Fruit fly (Drosophila melanogaster) whole organism, adult: ENCODE measurements around the gene Dus1.

Experiments used
- CG11617 ChIP-seq: fragments of 200-800 bp; sonication (Bioruptor generic); optimal IDR thresholded peaks from 2 replicates; lab custom pipeline; 2017; ENCODE audit warnings: mild to moderate bottlenecking, missing biosample characterization, missing genetic modification reagents, missing genetic modification characterization
- CG12768 ChIP-seq: fragments of 200-800 bp; sonication (Bioruptor generic); optimal IDR thresholded peaks from 2 replicates; lab custom pipeline; 2017; ENCODE audit warnings: missing biosample characterization, missing genetic modification characterization, mild to moderate bottlenecking, moderate library complexity, missing genetic modification reagents
- CG14711 ChIP-seq: fragments of 200-800 bp; sonication (Bioruptor generic); optimal IDR thresholded peaks from 2 replicates; lab custom pipeline; 2018; ENCODE audit warnings: missing biosample characterization, mild to moderate bottlenecking, missing genetic modification characterization, moderate library complexity
- CG1620 ChIP-seq: fragments of 200-800 bp; sonication (Bioruptor generic); optimal IDR thresholded peaks from 2 replicates; lab custom pipeline; 2016; ENCODE audit warnings: missing biosample characterization, missing genetic modification characterization
- CG33017 ChIP-seq: fragments of 200-800 bp; sonication (Bioruptor generic); optimal IDR thresholded peaks from 2 replicates; lab custom pipeline; 2018; ENCODE audit warnings: missing biosample characterization, mild to moderate bottlenecking, missing genetic modification characterization, moderate library complexity
- CG5204 ChIP-seq: fragments of 200-800 bp; sonication (Bioruptor generic); optimal IDR thresholded peaks from 2 replicates; lab custom pipeline; 2016; ENCODE audit warnings: missing biosample characterization, missing genetic modification characterization
- CG7045 ChIP-seq: fragments of 200-800 bp; sonication (Bioruptor generic); optimal IDR thresholded peaks from 2 replicates; lab custom pipeline; 2017; ENCODE audit warnings: missing biosample characterization, mild to moderate bottlenecking, missing genetic modification characterization
- CG7101 ChIP-seq: fragments of 200-800 bp; sonication (Bioruptor generic); optimal IDR thresholded peaks from 2 replicates; lab custom pipeline; 2018; ENCODE audit warnings: missing biosample characterization, mild to moderate bottlenecking, missing genetic modification characterization, moderate library complexity
- Clk ChIP-seq: fragments of 200-800 bp; sonication (Bioruptor generic); optimal IDR thresholded peaks from 2 replicates; lab custom pipeline; 2017; ENCODE audit warnings: missing biosample characterization, missing genetic modification characterization
- Crg-1 ChIP-seq: fragments of 200-800 bp; sonication (Bioruptor generic); optimal IDR thresholded peaks from 2 replicates; lab custom pipeline; 2016; ENCODE audit warnings: missing biosample characterization, missing genetic modification characterization
- Hr96 ChIP-seq: fragments of 200-800 bp; sonication (Bioruptor generic); optimal IDR thresholded peaks from 2 replicates; lab custom pipeline; 2016; ENCODE audit warnings: missing biosample characterization, missing genetic modification characterization
- Mnt ChIP-seq: fragments of 200-800 bp; sonication (Bioruptor generic); optimal IDR thresholded peaks from 2 replicates; lab custom pipeline; 2016; ENCODE audit warnings: missing biosample characterization, mild to moderate bottlenecking, missing genetic modification characterization
- bab1 ChIP-seq: fragments of 200-800 bp; sonication (Bioruptor generic); optimal IDR thresholded peaks from 3 replicates; lab custom pipeline; 2019; ENCODE audit warnings: missing biosample characterization, mild to moderate bottlenecking, missing genetic modification characterization, moderate library complexity
- cic ChIP-seq: fragments of 200-800 bp; sonication (Bioruptor generic); optimal IDR thresholded peaks from 2 replicates; lab custom pipeline; 2017; ENCODE audit warnings: missing biosample characterization, mild to moderate bottlenecking, missing genetic modification characterization, moderate library complexity
- cnc ChIP-seq, 2 experiments: fragments of >200 bp; optimal IDR thresholded peaks; 2 replicates each; lab custom pipeline; 2017
- kay ChIP-seq: fragments of 200-800 bp; sonication (Bioruptor generic); peaks from one replicate; lab custom pipeline; 2016; ENCODE audit warnings: missing biosample characterization, missing genetic modification characterization, borderline replicate concordance
- ovo ChIP-seq: fragments of 200-800 bp; sonication (Bioruptor generic); optimal IDR thresholded peaks from 2 replicates; lab custom pipeline; 2016; ENCODE audit warnings: missing biosample characterization, missing genetic modification characterization
- pad ChIP-seq: fragments of 200-800 bp; sonication (Bioruptor generic); optimal IDR thresholded peaks from 3 replicates; lab custom pipeline; 2017; ENCODE audit warnings: missing biosample characterization, missing genetic modification characterization, mild to moderate bottlenecking, moderate library complexity, missing genetic modification reagents
- tj ChIP-seq: fragments of 200-800 bp; sonication (Bioruptor generic); optimal IDR thresholded peaks from 3 replicates; lab custom pipeline; 2017; ENCODE audit warnings: missing biosample characterization, mild to moderate bottlenecking, missing genetic modification characterization, moderate library complexity
- toe ChIP-seq: fragments of 200-800 bp; sonication (Bioruptor generic); optimal IDR thresholded peaks from 2 replicates; lab custom pipeline; 2016; ENCODE audit warnings: missing biosample characterization, missing genetic modification characterization

Dus1 gene

DNA sequence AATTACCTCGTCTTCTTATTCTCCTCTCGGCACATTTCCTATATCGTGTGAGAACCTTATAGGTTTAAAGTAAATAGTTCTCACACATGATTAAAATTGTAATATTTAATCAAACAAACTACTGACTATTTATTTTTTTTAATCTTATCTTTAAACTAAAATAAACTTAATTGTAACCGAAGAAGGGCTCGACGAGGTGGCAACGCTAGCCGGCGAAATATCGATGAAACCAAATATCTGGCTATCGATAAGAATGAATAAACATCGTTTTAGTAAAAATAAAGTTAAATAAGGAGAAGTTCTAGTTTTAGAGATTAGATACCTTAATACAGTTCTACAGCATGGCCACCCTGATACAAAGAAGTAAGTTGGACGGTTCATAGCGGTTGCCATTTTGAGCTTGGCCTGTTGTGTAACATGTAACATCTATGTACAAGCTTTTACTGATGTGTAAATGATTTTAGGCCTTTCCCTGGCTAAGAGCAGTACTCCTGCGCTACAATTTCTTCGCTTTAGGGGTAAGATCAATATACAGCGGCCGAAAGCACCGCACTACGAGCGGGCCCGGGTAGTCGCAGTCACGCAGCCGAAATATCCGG lies 67.9 kb downstream of the Dus1 start, which contains the start of gene mRpL10:
Gene mRpL10 (plus strand): TSS at position 251 of the 599 bp plus-strand sequence.
- TF ChIP-seq CG7101 (tag; lab: Kevin White, UChicago) (peak; percentile 42), bab1 (peak; percentile 70), CG14711 (tag; lab: Kevin White, UChicago) (peak; percentile 55), ovo (GFP tag; lab: Kevin White, UChicago) (peak; percentile 0), CG1620 (GFP tag; lab: Kevin White, UChicago) (peak; percentile 7), Mnt (GFP tag; lab: Kevin White, UChicago) (peak; percentile 77), Crg-1 (GFP tag; lab: Kevin White, UChicago) (peak; percentile 67), CG5204 (no peak), Hr96 (GFP tag; lab: Kevin White, UChicago) (no peak), CG11617 (GFP tag; lab: Kevin White, UChicago) (peak; percentile 87), pad (GFP tag; lab: Kevin White, UChicago) (peak; percentile 44), cic (GFP tag; lab: Kevin White, UChicago) (peak; percentile 4), cnc (optimal IDR thresholded peaks at IDR 0.05; lab: Kevin White, UChicago) (no peak), kay (GFP tag; lab: Kevin White, UChicago) (no peak), tj (GFP tag; lab: Kevin White, UChicago) (peak; percentile 44), CG33017 (tag; lab: Kevin White, UChicago) (peak; percentile 65), CG12768 (GFP tag; lab: Kevin White, UChicago) (no peak), CG7045 (GFP tag; lab: Kevin White, UChicago) (peak; percentile 18), Clk (GFP tag; lab: Kevin White, UChicago) (no peak), toe (GFP tag; lab: Kevin White, UChicago) (no peak)
